Fruit fly (Drosophila melanogaster) whole organism, embryonic: Measurements from ENCODE around the gene kairos.
A peak's percentile ranks its signal among the peaks of the same experiment; 100 is the strongest.

ENCODE experiments used
- CG11085 ChIP-seq: fragments of 200-800 bp; sonication (Bioruptor generic); IDR thresholded peaks from 2 replicates; pipeline ENCODE4 v1.3.6; 2022; ENCODE audit warnings: missing biosample characterization, missing genetic modification characterization
- CG13287 ChIP-seq: fragments of 200-800 bp; sonication (Bioruptor generic); IDR thresholded peaks from 2 replicates; pipeline ENCODE4 v1.3.6; 2022; ENCODE audit warnings: missing biosample characterization, missing genetic modification characterization; ENCODE audit not compliant: partially characterized antibody
- CG13624 ChIP-seq: fragments of 200-800 bp; sonication (Bioruptor generic); optimal IDR thresholded peaks from 2 replicates; lab custom pipeline; 2016; ENCODE audit warnings: missing biosample characterization, missing genetic modification characterization
- CG1603 ChIP-seq: fragments of 200-800 bp; sonication (Bioruptor generic); optimal IDR thresholded peaks from 2 replicates; lab custom pipeline; 2019; ENCODE audit warnings: missing biosample characterization, mild to moderate bottlenecking, missing genetic modification characterization, moderate library complexity
- CG17186 ChIP-seq: fragments of 200-800 bp; sonication (Bioruptor generic); optimal IDR thresholded peaks from 3 replicates; lab custom pipeline; 2017; ENCODE audit warnings: missing biosample characterization, missing genetic modification reagents, missing genetic modification characterization
- CG17385 ChIP-seq: fragments of 200-800 bp; sonication (Bioruptor generic); optimal IDR thresholded peaks from 3 replicates; lab custom pipeline; 2018; ENCODE audit warnings: missing biosample characterization, mild to moderate bottlenecking, missing genetic modification characterization
- CG18476 ChIP-seq: fragments of 200-800 bp; sonication (Bioruptor generic); optimal IDR thresholded peaks from 2 replicates; lab custom pipeline; 2016; ENCODE audit warnings: missing biosample characterization, mild to moderate bottlenecking, missing genetic modification characterization
- CG18619 ChIP-seq: fragments of 200-800 bp; sonication (Bioruptor generic); optimal IDR thresholded peaks from 3 replicates; lab custom pipeline; 2017; ENCODE audit warnings: missing biosample characterization, mild to moderate bottlenecking, missing genetic modification characterization
- CG4404 ChIP-seq: fragments of 200-800 bp; sonication (Bioruptor generic); IDR thresholded peaks from 2 replicates; pipeline ENCODE4 v1.3.6; 2022; ENCODE audit warnings: missing biosample characterization, missing genetic modification characterization
- CG6254 ChIP-seq: fragments of 200-800 bp; sonication (Bioruptor generic); optimal IDR thresholded peaks from 3 replicates; lab custom pipeline; 2017; ENCODE audit warnings: mild to moderate bottlenecking, missing biosample characterization, missing genetic modification reagents, missing genetic modification characterization
- CG6683 ChIP-seq: fragments of 200-800 bp; sonication (Bioruptor generic); optimal IDR thresholded peaks from 2 replicates; lab custom pipeline; 2017; ENCODE audit warnings: missing biosample characterization, mild to moderate bottlenecking, missing genetic modification characterization, missing genetic modification reagents
- Chrac-16 ChIP-seq: fragments of 200-800 bp; sonication (Bioruptor generic); optimal IDR thresholded peaks from 3 replicates; lab custom pipeline; 2016; ENCODE audit warnings: missing biosample characterization, missing genetic modification characterization
- D19B ChIP-seq: fragments of 200-800 bp; sonication (Bioruptor generic); optimal IDR thresholded peaks from 2 replicates; lab custom pipeline; 2017; ENCODE audit warnings: missing biosample characterization, mild to moderate bottlenecking, missing genetic modification characterization
- Deaf1 ChIP-seq: fragments of 200-800 bp; optimal IDR thresholded peaks from 3 replicates; lab custom pipeline; 2019; ENCODE audit warnings: missing biosample characterization, mild to moderate bottlenecking, missing genetic modification characterization, moderate library complexity
- Dref ChIP-seq: fragments of 200-800 bp; sonication (Bioruptor generic); IDR thresholded peaks from 2 replicates; pipeline ENCODE4 v1.3.6; 2022; ENCODE audit warnings: missing biosample characterization, missing genetic modification characterization
- E2f1 ChIP-seq: fragments of 200-800 bp; sonication (Bioruptor generic); IDR thresholded peaks from 2 replicates; pipeline ENCODE4 v1.3.6; 2022; ENCODE audit warnings: missing biosample characterization, missing genetic modification characterization
- GATAe ChIP-seq: fragments of 200-800 bp; sonication (Bioruptor generic); conservative IDR thresholded peaks from 2 replicates; pipeline ENCODE4 v1.3.6; 2022; ENCODE audit warnings: missing biosample characterization, missing genetic modification characterization
- Gug ChIP-seq: fragments of 200-800 bp; sonication (Bioruptor generic); IDR thresholded peaks from 4 replicates; pipeline ENCODE4 v1.3.6; 2022; ENCODE audit warnings: missing biosample characterization, missing genetic modification characterization
- Hand ChIP-seq: fragments of 200-800 bp; sonication (Bioruptor generic); optimal IDR thresholded peaks from 2 replicates; lab custom pipeline; 2017; ENCODE audit warnings: mild to moderate bottlenecking, missing biosample characterization, missing genetic modification reagents, missing genetic modification characterization
- HmgD ChIP-seq: fragments of 200-800 bp; sonication (Bioruptor generic); optimal IDR thresholded peaks from 3 replicates; lab custom pipeline; 2016; ENCODE audit warnings: missing biosample characterization, missing genetic modification characterization
- HmgZ ChIP-seq: fragments of 200-800 bp; sonication (Bioruptor generic); optimal IDR thresholded peaks from 2 replicates; lab custom pipeline; 2018; ENCODE audit warnings: missing biosample characterization, mild to moderate bottlenecking, missing genetic modification characterization
- NfI ChIP-seq: fragments of 200-800 bp; sonication (Bioruptor generic); optimal IDR thresholded peaks from 3 replicates; lab custom pipeline; 2018; ENCODE audit warnings: missing biosample characterization, mild to moderate bottlenecking, missing genetic modification characterization, moderate library complexity
- Tbp ChIP-seq: fragments of >200 bp; optimal IDR thresholded peaks from 2 replicates; lab custom pipeline; 2018; ENCODE audit warnings: missing biosample characterization, missing genetic modification characterization
- YL-1 ChIP-seq: fragments of 200-800 bp; sonication (Bioruptor generic); optimal IDR thresholded peaks from 3 replicates; lab custom pipeline; 2017; ENCODE audit warnings: missing biosample characterization, mild to moderate bottlenecking, missing genetic modification characterization
- aop ChIP-seq: fragments of 200-800 bp; sonication (Bioruptor generic); IDR thresholded peaks from 2 replicates; pipeline ENCODE4 v1.3.6; 2022; ENCODE audit warnings: missing biosample characterization, missing genetic modification characterization
- ap ChIP-seq: fragments of 200-800 bp; sonication (Bioruptor generic); IDR thresholded peaks from 2 replicates; pipeline ENCODE4 v1.3.6; 2022; ENCODE audit warnings: missing biosample characterization, missing genetic modification characterization
- caup ChIP-seq: fragments of 200-800 bp; sonication (Bioruptor generic); optimal IDR thresholded peaks from 3 replicates; lab custom pipeline; 2017; ENCODE audit warnings: missing biosample characterization, mild to moderate bottlenecking, missing genetic modification characterization, moderate library complexity; ENCODE audit not compliant: severe bottlenecking
- disco-r ChIP-seq: fragments of 200-800 bp; sonication (Bioruptor generic); optimal IDR thresholded peaks from 2 replicates; lab custom pipeline; 2016; ENCODE audit warnings: missing biosample characterization, missing genetic modification characterization
- gsb-n ChIP-seq: fragments of 200-800 bp; sonication (Bioruptor generic); optimal IDR thresholded peaks from 3 replicates; lab custom pipeline; 2018; ENCODE audit warnings: missing biosample characterization, mild to moderate bottlenecking, missing genetic modification characterization
- hb ChIP-seq: fragments of 200-800 bp; sonication (Bioruptor generic); IDR thresholded peaks from 3 replicates; pipeline ENCODE4 v1.3.6; 2022; ENCODE audit warnings: missing biosample characterization, missing genetic modification characterization; ENCODE audit not compliant: partially characterized antibody
- lmd ChIP-seq: fragments of 200-800 bp; sonication (Bioruptor generic); IDR thresholded peaks from 2 replicates; pipeline ENCODE4 v1.3.6; 2022; ENCODE audit warnings: missing biosample characterization, missing genetic modification characterization
- nau ChIP-seq: fragments of 200-800 bp; sonication (Bioruptor generic); optimal IDR thresholded peaks from 3 replicates; lab custom pipeline; 2017; ENCODE audit warnings: missing biosample characterization, mild to moderate bottlenecking, missing genetic modification characterization, missing genetic modification reagents
- pho ChIP-seq: fragments of 200-800 bp; sonication (Bioruptor generic); optimal IDR thresholded peaks from 2 replicates; lab custom pipeline; 2016; ENCODE audit warnings: missing biosample characterization, missing genetic modification characterization
- ranshi ChIP-seq: fragments of 200-800 bp; sonication (Bioruptor generic); IDR thresholded peaks from 2 replicates; pipeline ENCODE4 v1.3.6; 2022; ENCODE audit warnings: missing biosample characterization, missing genetic modification characterization
- stc ChIP-seq: fragments of 200-800 bp; sonication (Bioruptor generic); IDR thresholded peaks from 2 replicates; pipeline ENCODE4 v1.3.6; 2022; ENCODE audit warnings: missing biosample characterization, missing genetic modification characterization
- stwl ChIP-seq: fragments of 200-800 bp; sonication (Bioruptor generic); optimal IDR thresholded peaks from 3 replicates; lab custom pipeline; 2018; ENCODE audit warnings: missing biosample characterization, mild to moderate bottlenecking, missing genetic modification characterization, moderate library complexity
- trh ChIP-seq: fragments of 200-800 bp; sonication (Bioruptor generic); optimal IDR thresholded peaks from 2 replicates; lab custom pipeline; 2016; ENCODE audit warnings: missing biosample characterization, missing genetic modification characterization

The kairos gene

dm6 chrX:18404150-18404631, 48.2 kb upstream of the kairos start (continued):
- TF ChIP-seq HmgD (GFP tag; lab: Kevin White, UChicago): no peak
- TF ChIP-seq Tbp: no peak
- peak; percentile 17 for TF ChIP-seq Deaf1 (tag; lab: Kevin White, UChicago)
- no peak for TF ChIP-seq CG18619 (GFP tag; lab: Kevin White, UChicago)
- TF ChIP-seq ranshi (GFP tag; lab: Robert Waterston, UW): no peak
- no peak for TF ChIP-seq CG18476 (GFP tag; lab: Kevin White, UChicago)
- no peak for TF ChIP-seq pho (GFP tag; lab: Kevin White, UChicago)
- TF ChIP-seq CG13287 (GFP tag; lab: Robert Waterston, UW): peak; percentile 25; the same call in 1 of the 2 replicates
- TF ChIP-seq E2f1 (GFP tag; lab: Robert Waterston, UW): no peak
- TF ChIP-seq CG4404 (GFP tag; lab: Robert Waterston, UW): no peak
- TF ChIP-seq ap: no peak
- no peak for TF ChIP-seq CG17385 (GFP tag; lab: Kevin White, UChicago)
- no peak for TF ChIP-seq Gug (GFP tag; lab: Robert Waterston, UW)
- peak; percentile 72 for TF ChIP-seq GATAe (GFP tag; lab: Robert Waterston, UW)
- TF ChIP-seq HmgZ: no peak
- peak; percentile 12; the same call in 1 of the 2 replicates for TF ChIP-seq stc (GFP tag; lab: Robert Waterston, UW)
- no peak for TF ChIP-seq trh (GFP tag; lab: Kevin White, UChicago)
- TF ChIP-seq Chrac-16 (GFP tag; lab: Kevin White, UChicago): no peak
- no peak for TF ChIP-seq hb
- 0 out of 2 replicates have a peak, but pooled peaks have one; percentile 11 for TF ChIP-seq aop

- TF ChIP-seq D19B: peak; percentile 10
- no peak for TF ChIP-seq Hand (GFP tag; lab: Kevin White, UChicago)
Measured at dm6 chrX:18402564-18402963, 46.6 kb upstream of the kairos start.

dm6 chrX:18399965-18400364, 44.0 kb upstream of the kairos start, which contains the start of gene CG34328:
TSS of gene CG34328 (minus strand) at chrX:18400065.
- no peak for TF ChIP-seq CG13624 (GFP tag; lab: Kevin White, UChicago)
- peak; percentile 16 for TF ChIP-seq stwl (tag; lab: Kevin White, UChicago)

dm6 chrX:18395157-18395556, 39.2 kb upstream of the kairos start:
- TF ChIP-seq CG6683 (GFP tag; lab: Kevin White, UChicago) (no peak), gsb-n (no peak), lmd (GFP tag; lab: Robert Waterston, UW) (no peak), CG1603 (no peak), YL-1 (GFP tag; lab: Kevin White, UChicago) (no peak), disco-r (no peak), NfI (GFP tag; lab: Kevin White, UChicago) (no peak), CG6254 (GFP tag; lab: Kevin White, UChicago) (no peak), CG11085 (GFP tag; lab: Robert Waterston, UW) (no peak), CG4404 (GFP tag; lab: Robert Waterston, UW) (no peak), nau (no peak), Dref (GFP tag; lab: Robert Waterston, UW) (no peak), caup (GFP tag; lab: Kevin White, UChicago) (no peak), CG17186 (GFP tag; lab: Kevin White, UChicago) (no peak)
